Fruit fly (Drosophila melanogaster): ENCODE data around the gene Fkbp39.
A peak's percentile ranks its signal among the peaks of the same experiment; 100 is the strongest.

The Fkbp39 gene

DNA sequence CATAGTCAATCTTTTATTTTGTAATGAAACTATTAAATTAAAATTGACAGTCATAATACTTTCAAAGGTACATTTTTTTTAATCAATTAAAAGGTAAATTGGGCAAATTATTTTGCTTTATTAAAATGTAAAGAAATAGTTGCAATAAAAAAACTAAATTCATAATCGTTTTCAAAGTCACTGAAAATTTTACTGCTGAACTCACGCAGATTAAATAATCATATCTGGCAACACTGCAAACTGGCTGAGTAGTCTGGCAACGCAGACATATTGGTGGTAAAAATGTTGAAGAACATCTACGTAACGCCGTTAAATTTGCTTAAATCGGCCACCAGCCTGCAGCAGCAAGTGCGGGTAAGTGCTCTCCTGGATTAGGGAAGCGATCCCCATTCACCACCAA lies 2.5 kb downstream of the Fkbp39 start, which contains the start of gene mRpL9 (continued):
- TF ChIP-seq D19B (GFP tag; optimal IDR thresholded peaks at IDR 0.05) = no peak
- TF ChIP-seq CG16813 (GFP tag; IDR thresholded peaks at IDR 0.05; ENCODE audit: partially characterized antibody) = no peak
- TF ChIP-seq CG9437 (GFP tag; optimal IDR thresholded peaks at IDR 0.05) = peak; percentile 90
- peak; percentile 6 for TF ChIP-seq Meics (GFP tag; optimal IDR thresholded peaks at IDR 0.05)
- no peak for TF ChIP-seq ssp (GFP tag; IDR thresholded peaks at IDR 0.05)
- TF ChIP-seq slou (GFP tag; optimal IDR thresholded peaks at IDR 0.05) = no peak
- no peak for TF ChIP-seq otp (GFP tag; IDR thresholded peaks at IDR 0.05)
- peak; percentile 58 for TF ChIP-seq YL-1 (GFP tag; optimal IDR thresholded peaks at IDR 0.05)
- TF ChIP-seq CG2875 (GFP tag; optimal IDR thresholded peaks at IDR 0.05) = no peak
- peak; percentile 72 for TF ChIP-seq row (GFP tag; IDR thresholded peaks at IDR 0.05)
- no peak for TF ChIP-seq yki (optimal IDR thresholded peaks at IDR 0.05)
- TF ChIP-seq CG9876 (GFP tag; optimal IDR thresholded peaks at IDR 0.05) = no peak
- TF ChIP-seq CG2712 (tag; optimal IDR thresholded peaks at IDR 0.05) = peak; percentile 34
- no peak for TF ChIP-seq Hmr (GFP tag; optimal IDR thresholded peaks at IDR 0.05)
- TF ChIP-seq zfh2 (GFP tag; optimal IDR thresholded peaks at IDR 0.05) = peak; percentile 56
- no peak for TF ChIP-seq CG7556 (GFP tag; optimal IDR thresholded peaks at IDR 0.05)
- no peak for TF ChIP-seq Hr78 (GFP tag; optimal IDR thresholded peaks at IDR 0.05)
- TF ChIP-seq CG11504 (tag; optimal IDR thresholded peaks at IDR 0.05) = no peak
- no peak for TF ChIP-seq CG9609 (GFP tag; optimal IDR thresholded peaks at IDR 0.05)
- peak; percentile 48 for TF ChIP-seq stwl (tag; optimal IDR thresholded peaks at IDR 0.05)
- TF ChIP-seq CG15601 (tag; optimal IDR thresholded peaks at IDR 0.05) = no peak
- TF ChIP-seq z (GFP tag; IDR thresholded peaks at IDR 0.05) = no peak
- TF ChIP-seq CG33557 (GFP tag; optimal IDR thresholded peaks at IDR 0.05) = no peak
- TF ChIP-seq Bteb2 (GFP tag; optimal IDR thresholded peaks at IDR 0.05) = peak; percentile 12
- no peak for TF ChIP-seq CG6654 (GFP tag; optimal IDR thresholded peaks at IDR 0.05)
- no peak for TF ChIP-seq schlank (tag; optimal IDR thresholded peaks at IDR 0.05)
- TF ChIP-seq sc (optimal IDR thresholded peaks at IDR 0.05) = no peak
- no peak for TF ChIP-seq sc (GFP tag; optimal IDR thresholded peaks at IDR 0.05)
- TF ChIP-seq CG17829 (tag; optimal IDR thresholded peaks at IDR 0.05) = peak; percentile 32
- no peak for TF ChIP-seq Lim3 (GFP tag; IDR thresholded peaks at IDR 0.05)
- no peak for TF ChIP-seq odd (GFP tag; optimal IDR thresholded peaks at IDR 0.05)
- TF ChIP-seq disco-r (GFP tag; optimal IDR thresholded peaks at IDR 0.05) = no peak
- TF ChIP-seq CG1603 (tag; optimal IDR thresholded peaks at IDR 0.05) = peak; percentile 61
- peak; percentile 59 for TF ChIP-seq CG2120 (GFP tag; optimal IDR thresholded peaks at IDR 0.05)
- TF ChIP-seq Opbp (GFP tag; IDR thresholded peaks at IDR 0.05; ENCODE audit: partially characterized antibody) = peak; percentile 38; the same call in 1 of the 3 replicates
- TF ChIP-seq Six4 (GFP tag; optimal IDR thresholded peaks at IDR 0.05) = no peak
- TF ChIP-seq en (GFP tag; optimal IDR thresholded peaks at IDR 0.05) = no peak
- TF ChIP-seq CG31441 (GFP tag; IDR thresholded peaks at IDR 0.05) = peak; percentile 98
- no peak for TF ChIP-seq Sry-β (GFP tag; optimal IDR thresholded peaks at IDR 0.05)
- TF ChIP-seq Rfx (GFP tag; IDR thresholded peaks at IDR 0.05) = peak; percentile 47; the same call in 1 of the 2 replicates
- no peak for TF ChIP-seq Dbx (GFP tag; IDR thresholded peaks at IDR 0.05)
- peak; percentile 60 for TF ChIP-seq CG9932 (GFP tag; IDR thresholded peaks at IDR 0.05)
- peak; percentile 39 for TF ChIP-seq grau (tag; optimal IDR thresholded peaks at IDR 0.05)
- TF ChIP-seq CG2199 (GFP tag; IDR thresholded peaks at IDR 0.05) = no peak
- peak; percentile 40 for TF ChIP-seq mam (GFP tag; optimal IDR thresholded peaks at IDR 0.05)
- no peak for TF ChIP-seq CG12104 (GFP tag; optimal IDR thresholded peaks at IDR 0.05)
- peak; percentile 26; the same call in 1 of the 2 replicates for TF ChIP-seq amos (GFP tag; IDR thresholded peaks at IDR 0.05; ENCODE audit: partially characterized antibody)
- TF ChIP-seq BtbVII (GFP tag; optimal IDR thresholded peaks at IDR 0.05) = no peak
- TF ChIP-seq BEAF-32 (GFP tag; optimal IDR thresholded peaks at IDR 0.05) = peak; percentile 68
- TF ChIP-seq hbn (GFP tag; IDR thresholded peaks at IDR 0.05; ENCODE audit: partially characterized antibody) = no peak
- no peak for TF ChIP-seq hb (GFP tag; IDR thresholded peaks at IDR 0.05; ENCODE audit: partially characterized antibody)

Data from whole organism, embryonic.